Worm (Caenorhabditis elegans) whole organism, young adult: ENCODE results near the gene flp-34.
A peak's percentile ranks its signal among the peaks of the same experiment; 100 is the strongest.

Experiments used
- C17E4.6 ChIP-seq: fragments of 200-800 bp; sonication (Bioruptor generic); IDR thresholded peaks from 2 replicates; pipeline ENCODE4 v1.3.6; 2022; ENCODE audit warnings: missing genetic modification reagents, missing genetic modification characterization, missing compliant biosample characterization
- D2030.7 ChIP-seq: fragments of 200-800 bp; sonication (Bioruptor generic); IDR thresholded peaks from 2 replicates; pipeline ENCODE4 v1.3.6; 2022; ENCODE audit warnings: missing genetic modification reagents, missing genetic modification characterization, missing compliant biosample characterization
- F22D6.2 ChIP-seq: sonication (generic microtip); optimal IDR thresholded peaks from 2 replicates; lab custom pipeline; 2016; ENCODE audit warnings: mild to moderate bottlenecking, missing genetic modification characterization, missing compliant biosample characterization
- F57A8.1 ChIP-seq: fragments of 200-800 bp; sonication (Bioruptor generic); optimal IDR thresholded peaks from 2 replicates; lab custom pipeline; 2018; ENCODE audit warnings: mild to moderate bottlenecking, missing genetic modification characterization, moderate library complexity, missing compliant biosample characterization
- T07F8.4 ChIP-seq: sonication (generic microtip); optimal IDR thresholded peaks from 2 replicates; lab custom pipeline; 2016; ENCODE audit warnings: mild to moderate bottlenecking, missing genetic modification characterization, moderate library complexity, missing compliant biosample characterization
- ZK185.1 ChIP-seq: sonication (generic microtip); optimal IDR thresholded peaks from 2 replicates; lab custom pipeline; 2016; ENCODE audit warnings: mild to moderate bottlenecking, missing genetic modification characterization, missing compliant biosample characterization; ENCODE audit not compliant: poor library complexity, severe bottlenecking
- akir-1 ChIP-seq: fragments of 200-800 bp; sonication (Bioruptor generic); optimal IDR thresholded peaks from 2 replicates; lab custom pipeline; 2018; ENCODE audit warnings: mild to moderate bottlenecking, missing genetic modification characterization, moderate library complexity, missing compliant biosample characterization
- ama-1 ChIP-seq, 3 experiments: fragments of 150-350 bp in 1 of 3; sonication (generic microtip) in 2 of 3; optimal IDR thresholded peaks; 2 replicates each; lab custom pipeline; 2014 to 2018; ENCODE audit warnings: missing biosample characterization in 2 of 3, missing genetic modification characterization in 2 of 3, missing genetic modification reagents in 2 of 3
- attf-3 ChIP-seq: fragments of 200-800 bp; sonication (Bioruptor generic); conservative IDR thresholded peaks from 2 replicates; pipeline ENCODE4 v1.3.6; 2022; ENCODE audit warnings: missing genetic modification reagents, missing genetic modification characterization, missing compliant biosample characterization
- ccch-3 ChIP-seq: fragments of 200-800 bp; sonication (Bioruptor generic); optimal IDR thresholded peaks from 2 replicates; lab custom pipeline; 2018; ENCODE audit warnings: mild to moderate bottlenecking, missing genetic modification characterization, missing compliant biosample characterization
- ceh-79 ChIP-seq: sonication (generic microtip); optimal IDR thresholded peaks from 2 replicates; lab custom pipeline; 2017; ENCODE audit warnings: mild to moderate bottlenecking, missing genetic modification characterization, missing compliant biosample characterization
- ceh-91 ChIP-seq: fragments of 200-800 bp; sonication (Bioruptor generic); IDR thresholded peaks from 2 replicates; pipeline ENCODE4 v1.3.6; 2022; ENCODE audit warnings: missing genetic modification reagents, missing genetic modification characterization, missing compliant biosample characterization
- die-1 ChIP-seq: sonication (generic microtip); optimal IDR thresholded peaks from 2 replicates; lab custom pipeline; 2016; ENCODE audit warnings: missing genotype, mild to moderate bottlenecking, missing genetic modification characterization, missing compliant biosample characterization
- dox-1 ChIP-seq: fragments of 200-800 bp; sonication (Bioruptor generic); IDR thresholded peaks from 2 replicates; pipeline ENCODE4 v1.3.6; 2022; ENCODE audit warnings: missing genetic modification reagents, missing genetic modification characterization, missing compliant biosample characterization
- dpl-1 ChIP-seq: fragments of 150-350 bp; optimal IDR thresholded peaks from 2 replicates; lab custom pipeline; 2014; ENCODE audit warnings: missing biosample characterization, missing genetic modification reagents, missing genetic modification characterization
- efl-1 ChIP-seq: fragments of 150-350 bp; optimal IDR thresholded peaks from 2 replicates; lab custom pipeline; 2014; ENCODE audit warnings: missing biosample characterization, missing genetic modification reagents, missing genetic modification characterization
- him-1 ChIP-seq: sonication (generic microtip); optimal IDR thresholded peaks from 2 replicates; lab custom pipeline; 2016; ENCODE audit warnings: missing genotype, missing genetic modification reagents, missing genetic modification characterization, missing compliant biosample characterization
- hlh-12 ChIP-seq: sonication (generic microtip); optimal IDR thresholded peaks from 2 replicates; lab custom pipeline; 2016; ENCODE audit warnings: missing genetic modification characterization, missing compliant biosample characterization
- hmg-1.2 ChIP-seq: fragments of 200-800 bp; sonication (Bioruptor generic); IDR thresholded peaks from 2 replicates; pipeline ENCODE4 v1.3.6; 2022; ENCODE audit warnings: missing genetic modification reagents, missing genetic modification characterization, missing compliant biosample characterization
- hmg-20 ChIP-seq: fragments of 200-800 bp; sonication (Bioruptor generic); IDR thresholded peaks from 2 replicates; pipeline ENCODE4 v1.3.6; 2022; ENCODE audit warnings: missing genetic modification reagents, missing genetic modification characterization, missing compliant biosample characterization
- hrde-1 ChIP-seq: sonication (generic microtip); optimal IDR thresholded peaks from 2 replicates; lab custom pipeline; 2016; ENCODE audit warnings: missing genetic modification characterization, mild to moderate bottlenecking, missing compliant biosample characterization, moderate library complexity, missing genotype, missing genetic modification reagents, borderline replicate concordance
- let-526 ChIP-seq: fragments of 200-800 bp; sonication (Bioruptor generic); IDR thresholded peaks from 2 replicates; pipeline ENCODE4 v1.3.6; 2022; ENCODE audit warnings: missing genetic modification reagents, missing genetic modification characterization, missing compliant biosample characterization
- madf-10 ChIP-seq: sonication (generic microtip); optimal IDR thresholded peaks from 2 replicates; lab custom pipeline; 2016; ENCODE audit warnings: mild to moderate bottlenecking, missing genetic modification characterization, missing compliant biosample characterization
- madf-8 ChIP-seq: fragments of 200-800 bp; sonication (Bioruptor generic); conservative IDR thresholded peaks from 2 replicates; pipeline ENCODE4 v1.3.6; 2022; ENCODE audit warnings: missing genetic modification reagents, missing genetic modification characterization, missing compliant biosample characterization
- mcd-1 ChIP-seq: fragments of 200-800 bp; sonication (Bioruptor generic); IDR thresholded peaks from 2 replicates; pipeline ENCODE4 v1.3.6; 2022; ENCODE audit warnings: missing genetic modification reagents, missing genetic modification characterization, missing compliant biosample characterization
- mel-28 ChIP-seq: sonication (generic microtip); optimal IDR thresholded peaks from 2 replicates; lab custom pipeline; 2016; ENCODE audit warnings: borderline replicate concordance, mild to moderate bottlenecking, missing genetic modification characterization, missing compliant biosample characterization
- mes-4 ChIP-seq: sonication (generic microtip); optimal IDR thresholded peaks from 2 replicates; lab custom pipeline; 2016; ENCODE audit warnings: missing genotype, missing genetic modification characterization, missing compliant biosample characterization
- nhr-120 ChIP-seq: fragments of 200-800 bp; sonication (Bioruptor generic); IDR thresholded peaks from 2 replicates; pipeline ENCODE4 v1.3.6; 2022; ENCODE audit warnings: missing genetic modification characterization, missing compliant biosample characterization
- nhr-80 ChIP-seq: sonication (generic microtip); optimal IDR thresholded peaks from 2 replicates; lab custom pipeline; 2016; ENCODE audit warnings: missing genetic modification characterization, missing compliant biosample characterization
- rcor-1 ChIP-seq: fragments of 200-800 bp; sonication (Bioruptor generic); IDR thresholded peaks from 2 replicates; pipeline ENCODE4 v1.3.6; 2022; ENCODE audit warnings: missing genetic modification reagents, missing genetic modification characterization, missing compliant biosample characterization
- rec-8 ChIP-seq, 2 experiments: sonication (generic microtip); optimal IDR thresholded peaks; 2 replicates each; lab custom pipeline; 2016; ENCODE audit warnings: mild to moderate bottlenecking in 2 of 2, missing genetic modification characterization in 2 of 2, missing genetic modification reagents in 2 of 2, missing genotype in 2 of 2, missing biosample characterization in 1 of 2, missing compliant biosample characterization in 1 of 2, moderate library complexity in 1 of 2
- repo-1 ChIP-seq: sonication (generic microtip); optimal IDR thresholded peaks from 2 replicates; lab custom pipeline; 2017; ENCODE audit warnings: mild to moderate bottlenecking, missing genetic modification characterization, missing compliant biosample characterization
- sea-2 ChIP-seq: fragments of 200-800 bp; sonication (Bioruptor generic); IDR thresholded peaks from 2 replicates; pipeline ENCODE4 v1.3.6; 2022; ENCODE audit warnings: missing genetic modification characterization, missing compliant biosample characterization
- snpc-1.1 ChIP-seq: sonication (generic microtip); optimal IDR thresholded peaks from 2 replicates; lab custom pipeline; 2017; ENCODE audit warnings: missing genetic modification characterization, mild to moderate bottlenecking, missing compliant biosample characterization, antibody characterized with exemption, moderate library complexity, missing genotype, missing genetic modification reagents; ENCODE audit not compliant: insufficient read depth
- snpc-1.3 ChIP-seq: sonication (generic microtip); optimal IDR thresholded peaks from 2 replicates; lab custom pipeline; 2017; ENCODE audit warnings: missing genetic modification characterization, mild to moderate bottlenecking, missing compliant biosample characterization, antibody characterized with exemption, moderate library complexity, missing genotype, missing genetic modification reagents; ENCODE audit not compliant: insufficient read depth
- snpc-4 ChIP-seq, 5 experiments: fragments of 150-350 bp in 1 of 5; sonication (generic microtip) in 4 of 5; optimal IDR thresholded peaks; 2 replicates each; lab custom pipeline; 2014 to 2018; ENCODE audit warnings: missing genetic modification characterization in 5 of 5, missing biosample characterization in 3 of 5, antibody characterized with exemption in 2 of 5, mild to moderate bottlenecking in 2 of 5, missing compliant biosample characterization in 2 of 5, missing genotype in 2 of 5, moderate library complexity in 2 of 5, missing genetic modification reagents in 1 of 5
- xnd-1 ChIP-seq: sonication (generic microtip); optimal IDR thresholded peaks from 2 replicates; lab custom pipeline; 2016; ENCODE audit warnings: missing genotype, missing genetic modification reagents, missing genetic modification characterization, missing compliant biosample characterization
- ztf-25 ChIP-seq: fragments of 200-800 bp; sonication (Bioruptor generic); IDR thresholded peaks from 2 replicates; pipeline ENCODE4 v1.3.6; 2022; ENCODE audit warnings: missing genetic modification reagents, missing genetic modification characterization, missing compliant biosample characterization
- ztf-26 ChIP-seq: sonication (generic microtip); optimal IDR thresholded peaks from 2 replicates; lab custom pipeline; 2017; ENCODE audit warnings: missing genetic modification characterization, missing compliant biosample characterization

The flp-34 gene

DNA sequence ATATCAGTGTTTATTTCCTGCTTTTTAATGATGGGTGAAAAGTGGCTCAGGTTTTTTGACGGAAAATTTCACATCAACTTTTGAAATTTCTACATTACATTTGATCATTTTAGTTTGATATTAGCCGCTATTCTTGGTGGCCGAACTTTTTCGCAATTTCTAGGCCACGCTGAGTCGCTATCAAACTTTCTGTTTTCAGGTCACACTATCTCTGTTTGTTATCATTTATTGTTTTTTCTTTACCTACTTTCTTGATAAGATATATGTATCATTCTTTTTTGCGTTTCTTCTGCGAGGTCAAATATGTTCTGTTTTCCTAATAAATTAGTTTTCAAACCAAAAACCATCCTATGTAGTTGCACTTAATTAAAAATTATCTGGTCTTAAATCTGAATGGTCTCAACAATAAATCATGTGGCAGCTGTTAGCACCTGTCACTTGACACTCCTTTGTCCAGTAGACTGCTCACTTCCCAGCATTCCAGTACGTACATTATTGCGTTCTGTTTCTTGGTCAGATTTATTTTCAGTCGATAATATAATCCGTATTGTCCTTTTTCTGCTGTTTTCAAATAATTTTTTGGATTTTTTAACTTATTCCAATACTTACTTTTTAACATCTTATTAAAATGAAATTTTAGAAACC is 27.1 kb upstream of the flp-34 start:
- TF ChIP-seq nhr-80 (tag; lab: Kevin White, UChicago), result peak; percentile 74
- TF ChIP-seq ztf-25 (GFP tag; lab: Robert Waterston, UW), result no peak
- no peak for TF ChIP-seq ceh-91 (GFP tag; lab: Robert Waterston, UW)

- TF ChIP-seq repo-1 (tag; lab: Kevin White, UChicago), result no peak
- TF ChIP-seq ceh-79, result no peak
- no peak for TF ChIP-seq dox-1 (GFP tag; lab: Robert Waterston, UW)
- no peak for TF ChIP-seq hmg-20
- TF ChIP-seq let-526, result no peak
- TF ChIP-seq nhr-120 (GFP tag; lab: Robert Waterston, UW), result no peak
- no peak for TF ChIP-seq mes-4
- TF ChIP-seq ZK185.1 (tag; lab: Kevin White, UChicago), result no peak
- no peak for TF ChIP-seq mel-28 (tag; lab: Kevin White, UChicago)
- TF ChIP-seq dpl-1 (GFP tag; lab: Kevin White, UChicago), result no peak
Measured at ce11 chrV:1053385-1053784, 20.2 kb upstream of the flp-34 start.

DNA sequence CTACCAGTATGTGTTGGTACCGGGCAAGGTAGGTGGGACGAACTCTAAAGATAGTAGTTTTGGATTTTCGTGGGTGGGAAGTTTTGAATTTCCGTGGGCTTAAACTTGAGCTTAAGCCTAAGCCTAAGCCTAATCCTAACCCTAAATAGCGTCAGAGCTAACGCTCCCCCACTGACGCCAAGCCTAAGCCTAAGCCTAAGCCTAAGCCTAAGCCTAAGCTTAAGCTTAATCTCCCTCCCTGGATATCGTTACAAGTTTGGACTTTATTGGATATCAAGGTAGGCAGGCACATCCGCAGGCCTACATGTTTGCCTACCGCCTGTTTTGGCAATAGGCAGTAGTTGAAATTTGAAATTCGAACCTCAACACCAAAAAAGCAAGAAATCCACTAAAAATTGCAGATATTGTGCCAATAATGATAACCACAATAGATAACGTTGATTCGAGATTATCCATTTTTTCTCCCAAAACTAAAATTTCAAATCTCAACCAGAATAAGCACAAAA is 19.4 kb upstream of the flp-34 start, which contains the start of gene K10C9.4:
K10C9.4 (minus strand) TSS at position 456 of the 506 bp plus-strand sequence.
- TF ChIP-seq hmg-1.2 (no peak), ccch-3 (no peak), C17E4.6 (GFP tag; lab: Robert Waterston, UW) (no peak), hlh-12 (tag; lab: Kevin White, UChicago) (no peak), attf-3 (GFP tag; lab: Robert Waterston, UW) (no peak), hrde-1 (tag; lab: Kevin White, UChicago) (no peak), him-1 (tag; lab: Kevin White, UChicago) (no peak), akir-1 (GFP tag; lab: Kevin White, UChicago) (no peak), snpc-1.3 (tag; lab: Kevin White, UChicago) (no peak), F22D6.2 (tag; lab: Kevin White, UChicago) (no peak), rec-8 (tag; optimal IDR thresholded peaks at IDR 0.05; lab: Kevin White, UChicago) (no peak), mel-28 (tag; lab: Kevin White, UChicago) (no peak)

ce11 chrV:1051651-1052050 is 18.4 kb upstream of the flp-34 start:
- TF ChIP-seq snpc-1.1 (peak; percentile 63), sea-2 (GFP tag; lab: Robert Waterston, UW) (no peak), snpc-4 (GFP tag; optimal IDR thresholded peaks at IDR 0.05; lab: Kevin White, UChicago) (peak; percentile 33), snpc-4 (tag; optimal IDR thresholded peaks at IDR 0.05; lab: Kevin White, UChicago) (peak in 2 of 4 experiments; percentile 81 to 85), hmg-1.2 (peak; percentile 53)

ce11 chrV:1049334-1049733 is 16.1 kb upstream of the flp-34 start:
- TF ChIP-seq ZK185.1 (tag; lab: Kevin White, UChicago) (no peak), D2030.7 (GFP tag; lab: Robert Waterston, UW) (no peak), ama-1 (optimal IDR thresholded peaks at IDR 0.05; lab: Kevin White, UChicago) (no peak), ama-1 (GFP tag; optimal IDR thresholded peaks at IDR 0.05; lab: Kevin White, UChicago) (no peak), die-1 (tag; lab: Kevin White, UChicago) (no peak), mcd-1 (GFP tag; lab: Robert Waterston, UW) (peak; percentile 68), nhr-120 (GFP tag; lab: Robert Waterston, UW) (no peak), rcor-1 (GFP tag; lab: Robert Waterston, UW) (no peak), xnd-1 (tag; lab: Kevin White, UChicago) (peak; percentile 62), efl-1 (GFP tag; lab: Kevin White, UChicago) (peak; percentile 86), madf-8 (GFP tag; lab: Robert Waterston, UW) (peak; percentile 76), hmg-1.2 (peak; percentile 44; the same call in 1 of the 2 replicates), ztf-26 (tag; lab: Kevin White, UChicago) (no peak), T07F8.4 (no peak), C17E4.6 (GFP tag; lab: Robert Waterston, UW) (no peak), madf-10 (tag; lab: Kevin White, UChicago) (no peak), F57A8.1 (GFP tag; lab: Kevin White, UChicago) (no peak), dpl-1 (GFP tag; lab: Kevin White, UChicago) (peak; percentile 55)
